Worm (Caenorhabditis elegans) whole organism, L3 larva: ENCODE results near the gene prcc-1.

Source experiments
- R02D3.7 ChIP-seq: fragments of 150-350 bp; optimal IDR thresholded peaks from 2 replicates; lab custom pipeline; 2014; ENCODE audit warnings: missing biosample characterization, missing genetic modification characterization
- ceh-28 ChIP-seq: fragments of 150-350 bp; optimal IDR thresholded peaks from 2 replicates; lab custom pipeline; 2014; ENCODE audit warnings: missing biosample characterization, missing genetic modification reagents, missing genetic modification characterization
- egl-27 ChIP-seq: sonication (generic microtip); optimal IDR thresholded peaks from 4 replicates; lab custom pipeline; 2017; ENCODE audit warnings: missing biosample characterization, missing genetic modification reagents, missing genetic modification characterization
- elt-1 ChIP-seq: fragments of 150-350 bp; optimal IDR thresholded peaks from 2 replicates; lab custom pipeline; 2014; ENCODE audit warnings: missing biosample characterization, missing genetic modification characterization
- fkh-10 ChIP-seq: sonication (generic microtip); optimal IDR thresholded peaks from 2 replicates; lab custom pipeline; 2017; ENCODE audit warnings: missing biosample characterization, missing genetic modification reagents, missing genetic modification characterization
- nhr-237 ChIP-seq: fragments of 150-350 bp; optimal IDR thresholded peaks from 2 replicates; lab custom pipeline; 2014; ENCODE audit warnings: missing biosample characterization, missing genetic modification characterization
- nhr-76 ChIP-seq: fragments of 150-350 bp; sonication (generic microtip); optimal IDR thresholded peaks from 5 replicates; lab custom pipeline; 2014; ENCODE audit warnings: missing biosample characterization, missing genetic modification characterization
- nhr-77 ChIP-seq: fragments of 150-350 bp; optimal IDR thresholded peaks from 2 replicates; lab custom pipeline; 2014; ENCODE audit warnings: missing biosample characterization, missing genetic modification characterization
- pqm-1 ChIP-seq: fragments of 150-350 bp; optimal IDR thresholded peaks from 2 replicates; lab custom pipeline; 2017; ENCODE audit warnings: missing biosample characterization, missing genetic modification characterization, inconsistent platforms
- skn-1 ChIP-seq: fragments of 150-350 bp; optimal IDR thresholded peaks from 2 replicates; lab custom pipeline; 2014; ENCODE audit warnings: missing biosample characterization, missing genetic modification characterization
- unc-62 ChIP-seq: fragments of 150-350 bp; sonication (generic microtip); optimal IDR thresholded peaks from 4 replicates; lab custom pipeline; 2014; ENCODE audit warnings: missing biosample characterization, missing genetic modification reagents, missing genetic modification characterization

DNA sequence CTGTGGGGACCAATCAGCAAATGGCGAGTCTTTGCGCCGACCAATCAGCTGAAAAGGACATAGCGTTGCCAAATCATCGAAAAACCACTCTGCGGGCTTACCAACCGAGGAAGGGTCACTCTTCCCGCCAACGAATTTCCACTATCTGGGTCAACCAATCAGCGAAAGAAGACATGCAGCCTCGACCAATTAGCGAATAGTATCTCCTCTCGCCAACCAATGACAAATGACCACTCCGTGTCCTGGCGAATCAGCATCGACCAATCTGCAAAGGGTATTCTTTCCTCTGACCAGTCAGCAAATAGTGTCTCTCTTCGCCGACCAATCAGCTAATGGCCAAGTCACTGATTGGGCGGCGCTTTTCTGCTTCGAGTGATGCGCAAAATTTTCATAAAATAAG, 52.1 kb downstream of the prcc-1 start:
- no peak for TF ChIP-seq nhr-77 (tag; lab: Kevin White, UChicago)
- TF ChIP-seq elt-1 (tag; lab: Kevin White, UChicago) = no peak
- no peak for TF ChIP-seq pqm-1
- TF ChIP-seq skn-1 (tag; lab: Kevin White, UChicago) = no peak
- no peak for TF ChIP-seq egl-27 (tag; lab: Kevin White, UChicago)
- TF ChIP-seq R02D3.7 (tag; lab: Kevin White, UChicago) = no peak
- TF ChIP-seq ceh-28 = no peak
- no peak for TF ChIP-seq fkh-10 (GFP tag; lab: Kevin White, UChicago)
- TF ChIP-seq nhr-237 (tag; lab: Kevin White, UChicago) = no peak
- TF ChIP-seq nhr-76 (tag; lab: Kevin White, UChicago) = no peak
- TF ChIP-seq unc-62 = no peak
